Worm (Caenorhabditis elegans) whole organism, L4 larva: ENCODE results near the gene srt-15.

Experiments
- Y75B8A.6 ChIP-seq: fragments of 200-800 bp; sonication (Bioruptor generic); IDR thresholded peaks from 2 replicates; pipeline ENCODE4 v1.3.6; 2022; ENCODE audit warnings: missing genetic modification reagents, missing genetic modification characterization, missing compliant biosample characterization
- dmd-6 ChIP-seq: fragments of 200-800 bp; sonication (Bioruptor generic); IDR thresholded peaks from 2 replicates; pipeline ENCODE4 v1.3.6; 2022; ENCODE audit warnings: missing genetic modification reagents, missing genetic modification characterization, missing compliant biosample characterization
- fkh-10 ChIP-seq: fragments of 150-350 bp; optimal IDR thresholded peaks from 2 replicates; lab custom pipeline; 2014; ENCODE audit warnings: missing biosample characterization, missing genetic modification reagents, missing genetic modification characterization
- lin-15B ChIP-seq: fragments of 150-350 bp; sonication (generic microtip); optimal IDR thresholded peaks from 3 replicates; lab custom pipeline; 2014; ENCODE audit warnings: missing biosample characterization, missing genetic modification characterization
- lir-3 ChIP-seq: sonication (generic microtip); optimal IDR thresholded peaks from 2 replicates; lab custom pipeline; 2016; ENCODE audit warnings: mild to moderate bottlenecking, missing genetic modification characterization, missing compliant biosample characterization
- pqm-1 ChIP-seq: sonication (generic microtip); optimal IDR thresholded peaks from 2 replicates; lab custom pipeline; 2017; ENCODE audit warnings: missing biosample characterization, missing genetic modification characterization
- skn-1 ChIP-seq: fragments of 150-350 bp; optimal IDR thresholded peaks from 2 replicates; lab custom pipeline; 2014; ENCODE audit warnings: missing biosample characterization, missing genetic modification characterization
- snpc-1.2 ChIP-seq: fragments of 200-800 bp; sonication (Bioruptor generic); IDR thresholded peaks from 2 replicates; pipeline ENCODE4 v1.3.6; 2022; ENCODE audit warnings: missing genetic modification reagents, missing genetic modification characterization, missing compliant biosample characterization
- spr-3 ChIP-seq: fragments of 200-800 bp; sonication (Bioruptor generic); optimal IDR thresholded peaks from 2 replicates; lab custom pipeline; 2018; ENCODE audit warnings: mild to moderate bottlenecking, missing genetic modification characterization, missing compliant biosample characterization
- zip-11 ChIP-seq: fragments of 200-800 bp; sonication (Bioruptor generic); IDR thresholded peaks from 2 replicates; pipeline ENCODE4 v1.3.6; 2022; ENCODE audit warnings: missing genetic modification characterization, missing compliant biosample characterization

DNA sequence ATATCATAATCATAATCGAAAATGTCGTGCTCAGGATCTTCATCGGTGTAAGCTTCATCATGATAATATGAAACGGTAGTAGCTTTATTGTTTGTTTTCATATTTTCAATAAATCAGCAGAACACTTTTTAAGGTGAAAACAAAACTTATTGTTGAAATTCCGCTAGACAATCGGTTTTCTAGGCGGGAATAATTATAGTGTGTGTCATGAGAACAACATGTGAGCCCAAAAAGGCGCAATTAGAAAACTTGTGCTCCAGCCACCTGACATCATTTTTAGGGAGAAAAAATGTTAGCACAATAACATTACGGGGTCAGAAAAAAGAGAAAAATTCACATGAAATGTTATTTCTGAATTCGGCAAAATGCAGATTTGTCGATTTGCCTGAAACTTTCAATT lies 27.7 kb downstream of the srt-15 start, which contains the start of gene srw-8:
- TF ChIP-seq skn-1 (no peak), fkh-10 (no peak), lin-15B (tag; lab: Kevin White, UChicago) (no peak), zip-11 (GFP tag; lab: Robert Waterston, UW) (no peak), snpc-1.2 (GFP tag; lab: Robert Waterston, UW) (no peak), spr-3 (GFP tag; lab: Kevin White, UChicago) (no peak), lir-3 (no peak), Y75B8A.6 (GFP tag; lab: Robert Waterston, UW) (no peak), dmd-6 (no peak), pqm-1 (tag; lab: Kevin White, UChicago) (no peak)
